Worm (Caenorhabditis elegans) whole organism, young adult: ENCODE measurements around the gene daf-5.
A peak's percentile ranks its signal among the peaks of the same experiment; 100 is the strongest.

Source experiments
- B0261.1 ChIP-seq: sonication (generic microtip); optimal IDR thresholded peaks from 2 replicates; lab custom pipeline; 2016; ENCODE audit warnings: mild to moderate bottlenecking, missing genetic modification characterization, moderate library complexity, missing compliant biosample characterization
- B0336.3 ChIP-seq: fragments of 200-800 bp; sonication (Bioruptor generic); IDR thresholded peaks from 2 replicates; pipeline ENCODE4 v1.3.6; 2022; ENCODE audit warnings: missing genetic modification characterization, missing compliant biosample characterization
- C06A6.2 ChIP-seq: fragments of 200-800 bp; sonication (Bioruptor generic); conservative IDR thresholded peaks from 2 replicates; pipeline ENCODE4 v1.3.6; 2022; ENCODE audit warnings: missing genetic modification characterization, missing compliant biosample characterization
- F22D6.2 ChIP-seq: sonication (generic microtip); optimal IDR thresholded peaks from 2 replicates; lab custom pipeline; 2016; ENCODE audit warnings: mild to moderate bottlenecking, missing genetic modification characterization, missing compliant biosample characterization
- F57A8.1 ChIP-seq: fragments of 200-800 bp; sonication (Bioruptor generic); optimal IDR thresholded peaks from 2 replicates; lab custom pipeline; 2018; ENCODE audit warnings: mild to moderate bottlenecking, missing genetic modification characterization, moderate library complexity, missing compliant biosample characterization
- K12H6.12 ChIP-seq: fragments of 200-800 bp; sonication (Bioruptor generic); optimal IDR thresholded peaks from 2 replicates; lab custom pipeline; 2018; ENCODE audit warnings: mild to moderate bottlenecking, missing genetic modification characterization, missing compliant biosample characterization
- Y53F4B.3 ChIP-seq: fragments of 200-800 bp; sonication (Bioruptor generic); IDR thresholded peaks from 2 replicates; pipeline ENCODE4 v1.3.6; 2022; ENCODE audit warnings: missing genetic modification reagents, missing genetic modification characterization, missing compliant biosample characterization
- Y95B8A.8 ChIP-seq: fragments of 200-800 bp; sonication (Bioruptor generic); IDR thresholded peaks from 2 replicates; pipeline ENCODE4 v1.3.6; 2022; ENCODE audit warnings: missing genetic modification reagents, missing genetic modification characterization, missing compliant biosample characterization
- ZK185.1 ChIP-seq: sonication (generic microtip); optimal IDR thresholded peaks from 2 replicates; lab custom pipeline; 2016; ENCODE audit warnings: mild to moderate bottlenecking, missing genetic modification characterization, missing compliant biosample characterization; ENCODE audit not compliant: poor library complexity, severe bottlenecking
- akir-1 ChIP-seq: fragments of 200-800 bp; sonication (Bioruptor generic); optimal IDR thresholded peaks from 2 replicates; lab custom pipeline; 2018; ENCODE audit warnings: mild to moderate bottlenecking, missing genetic modification characterization, moderate library complexity, missing compliant biosample characterization
- attf-6 ChIP-seq: fragments of 200-800 bp; sonication (Bioruptor generic); IDR thresholded peaks from 2 replicates; pipeline ENCODE4 v1.3.6; 2022; ENCODE audit warnings: missing genetic modification reagents, missing genetic modification characterization, missing compliant biosample characterization
- cebp-2 ChIP-seq: fragments of 200-800 bp; sonication (Bioruptor generic); IDR thresholded peaks from 2 replicates; pipeline ENCODE4 v1.3.6; 2022; ENCODE audit warnings: missing genetic modification characterization, missing compliant biosample characterization
- ceh-27 ChIP-seq: fragments of 200-800 bp; sonication (Bioruptor generic); optimal IDR thresholded peaks from 2 replicates; lab custom pipeline; 2018; ENCODE audit warnings: mild to moderate bottlenecking, missing genetic modification characterization, moderate library complexity, missing compliant biosample characterization
- ceh-58 ChIP-seq: fragments of 200-800 bp; sonication (Bioruptor generic); IDR thresholded peaks from 2 replicates; pipeline ENCODE4 v1.3.6; 2022; ENCODE audit warnings: missing genetic modification characterization, missing compliant biosample characterization
- chd-7 ChIP-seq: sonication (generic microtip); optimal IDR thresholded peaks from 2 replicates; lab custom pipeline; 2016; ENCODE audit warnings: mild to moderate bottlenecking, missing genetic modification characterization, moderate library complexity, missing compliant biosample characterization
- die-1 ChIP-seq: sonication (generic microtip); optimal IDR thresholded peaks from 2 replicates; lab custom pipeline; 2016; ENCODE audit warnings: missing genotype, mild to moderate bottlenecking, missing genetic modification characterization, missing compliant biosample characterization
- egrh-3 ChIP-seq: fragments of 200-800 bp; sonication (Bioruptor generic); IDR thresholded peaks from 2 replicates; pipeline ENCODE4 v1.3.6; 2022; ENCODE audit warnings: missing genetic modification reagents, missing genetic modification characterization, missing compliant biosample characterization
- ets-4 ChIP-seq: fragments of 200-800 bp; sonication (Bioruptor generic); optimal IDR thresholded peaks from 2 replicates; lab custom pipeline; 2018; ENCODE audit warnings: mild to moderate bottlenecking, missing genetic modification characterization, missing compliant biosample characterization
- gei-17 ChIP-seq: fragments of 200-800 bp; sonication (Bioruptor generic); optimal IDR thresholded peaks from 2 replicates; lab custom pipeline; 2018; ENCODE audit warnings: mild to moderate bottlenecking, missing genetic modification characterization, missing compliant biosample characterization
- hrde-1 ChIP-seq: sonication (generic microtip); optimal IDR thresholded peaks from 2 replicates; lab custom pipeline; 2016; ENCODE audit warnings: missing genetic modification characterization, mild to moderate bottlenecking, missing compliant biosample characterization, moderate library complexity, missing genotype, missing genetic modification reagents, borderline replicate concordance
- lsl-1 ChIP-seq: fragments of 200-800 bp; sonication (Bioruptor generic); optimal IDR thresholded peaks from 2 replicates; lab custom pipeline; 2018; ENCODE audit warnings: mild to moderate bottlenecking, missing genetic modification characterization, moderate library complexity, missing compliant biosample characterization
- lsy-27 ChIP-seq: sonication (generic microtip); optimal IDR thresholded peaks from 2 replicates; lab custom pipeline; 2017; ENCODE audit warnings: missing genetic modification characterization, mild to moderate bottlenecking, missing compliant biosample characterization, antibody characterized with exemption, missing genotype, borderline replicate concordance; ENCODE audit not compliant: insufficient read depth
- nfya-1 ChIP-seq: sonication (generic microtip); optimal IDR thresholded peaks from 2 replicates; lab custom pipeline; 2017; ENCODE audit warnings: antibody characterized with exemption, missing compliant biosample characterization, missing genetic modification characterization, borderline replicate concordance; ENCODE audit not compliant: insufficient read depth
- nhr-27 ChIP-seq: fragments of 200-800 bp; sonication (Bioruptor generic); optimal IDR thresholded peaks from 2 replicates; lab custom pipeline; 2018; ENCODE audit warnings: mild to moderate bottlenecking, missing genetic modification characterization, moderate library complexity, missing compliant biosample characterization
- nhr-80 ChIP-seq: sonication (generic microtip); optimal IDR thresholded peaks from 2 replicates; lab custom pipeline; 2016; ENCODE audit warnings: missing genetic modification characterization, missing compliant biosample characterization
- pbrm-1 ChIP-seq: fragments of 200-800 bp; sonication (Bioruptor generic); IDR thresholded peaks from 2 replicates; pipeline ENCODE4 v1.3.6; 2022; ENCODE audit warnings: missing genetic modification reagents, missing genetic modification characterization, missing compliant biosample characterization
- sea-2 ChIP-seq: fragments of 200-800 bp; sonication (Bioruptor generic); IDR thresholded peaks from 2 replicates; pipeline ENCODE4 v1.3.6; 2022; ENCODE audit warnings: missing genetic modification characterization, missing compliant biosample characterization
- snpc-4 ChIP-seq, 5 experiments: fragments of 150-350 bp in 1 of 5; sonication (generic microtip) in 4 of 5; optimal IDR thresholded peaks; 2 replicates each; lab custom pipeline; 2014 to 2018; ENCODE audit warnings: missing genetic modification characterization in 5 of 5, missing biosample characterization in 3 of 5, antibody characterized with exemption in 2 of 5, mild to moderate bottlenecking in 2 of 5, missing compliant biosample characterization in 2 of 5, missing genotype in 2 of 5, moderate library complexity in 2 of 5, missing genetic modification reagents in 1 of 5
- tbp1 ChIP-seq: fragments of 200-800 bp; sonication (Bioruptor generic); optimal IDR thresholded peaks from 2 replicates; lab custom pipeline; 2018; ENCODE audit warnings: mild to moderate bottlenecking, missing genetic modification characterization, missing compliant biosample characterization
- tlf-1 ChIP-seq: fragments of 200-800 bp; sonication (Bioruptor generic); optimal IDR thresholded peaks from 2 replicates; lab custom pipeline; 2018; ENCODE audit warnings: mild to moderate bottlenecking, missing genetic modification characterization, missing compliant biosample characterization
- unc-130 ChIP-seq: sonication (generic microtip); optimal IDR thresholded peaks from 2 replicates; lab custom pipeline; 2016; ENCODE audit warnings: missing genetic modification reagents, missing genetic modification characterization, missing compliant biosample characterization
- unc-62 ChIP-seq: fragments of 150-350 bp; optimal IDR thresholded peaks from 2 replicates; lab custom pipeline; 2014; ENCODE audit warnings: missing biosample characterization, missing genetic modification reagents, missing genetic modification characterization
- zfh-2 ChIP-seq: fragments of 200-800 bp; sonication (Bioruptor generic); conservative IDR thresholded peaks from 2 replicates; pipeline ENCODE4 v1.3.6; 2022; ENCODE audit warnings: missing genetic modification reagents, missing genetic modification characterization, missing compliant biosample characterization
- zim-3 ChIP-seq: sonication (generic microtip); optimal IDR thresholded peaks from 2 replicates; lab custom pipeline; 2017; ENCODE audit warnings: mild to moderate bottlenecking, missing genetic modification characterization, moderate library complexity, missing compliant biosample characterization
- ztf-22 ChIP-seq: fragments of 200-800 bp; sonication (Bioruptor generic); optimal IDR thresholded peaks from 2 replicates; lab custom pipeline; 2018; ENCODE audit warnings: mild to moderate bottlenecking, missing genetic modification characterization, moderate library complexity, missing compliant biosample characterization
- ztf-3 ChIP-seq: fragments of 200-800 bp; sonication (Bioruptor generic); optimal IDR thresholded peaks from 2 replicates; lab custom pipeline; 2018; ENCODE audit warnings: mild to moderate bottlenecking, missing genetic modification characterization, missing compliant biosample characterization

The daf-5 gene

DNA sequence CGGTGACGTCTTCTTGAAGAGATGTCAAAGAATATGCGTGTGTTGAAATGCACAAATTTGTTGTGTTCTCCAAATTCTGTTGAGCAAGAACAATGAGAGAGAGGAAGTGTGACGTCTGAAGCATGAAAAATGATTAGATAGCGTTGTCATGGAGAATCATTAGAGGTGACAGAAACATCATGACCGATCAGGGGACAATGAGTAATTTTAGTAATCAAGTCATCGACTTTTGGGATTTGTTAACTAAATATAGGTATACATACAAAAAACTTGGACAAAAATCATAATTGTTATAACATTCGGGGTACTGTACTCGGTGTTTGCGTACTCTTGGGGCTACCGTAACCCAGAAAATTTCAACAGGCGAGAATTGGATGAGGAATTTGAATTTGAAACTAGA lies at the start of gene daf-5:
Gene daf-5, minus strand, starts transcription at position 101 of the 400 bp plus-strand sequence.
- TF ChIP-seq hrde-1: no peak
- no peak for TF ChIP-seq F57A8.1 (GFP tag; lab: Kevin White, UChicago)
- no peak for TF ChIP-seq ztf-22
- no peak for TF ChIP-seq lsy-27 (tag; lab: Kevin White, UChicago)
- TF ChIP-seq unc-62: no peak

DNA sequence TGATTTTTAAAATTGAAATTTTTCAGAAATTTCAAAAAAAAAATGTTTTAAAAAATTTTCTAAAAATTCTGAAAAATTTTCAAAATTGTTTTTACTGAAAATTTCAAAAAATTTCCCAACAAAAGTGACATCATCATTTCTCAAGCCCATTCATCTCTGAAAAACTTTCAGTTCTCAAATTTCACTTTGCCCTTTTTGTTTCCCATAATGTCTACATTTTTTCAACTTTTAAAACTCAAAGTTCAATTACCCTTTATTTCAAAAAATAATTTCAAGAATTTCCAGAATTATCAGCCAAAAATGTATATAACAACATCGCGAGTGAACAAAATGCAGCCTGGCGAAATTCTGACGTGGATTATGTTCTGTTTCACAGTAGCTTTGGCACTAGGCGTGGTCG lies 48.9 kb upstream of the daf-5 start, which contains the start of gene bkip-1:
Gene bkip-1, plus strand, starts transcription at position 301 of the 400 bp plus-strand sequence.
- TF ChIP-seq zfh-2 (GFP tag; lab: Robert Waterston, UW) (no peak), Y53F4B.3 (GFP tag; lab: Robert Waterston, UW) (no peak), die-1 (tag; lab: Kevin White, UChicago) (no peak), nhr-80 (tag; lab: Kevin White, UChicago) (no peak), ceh-58 (GFP tag; lab: Robert Waterston, UW) (no peak), attf-6 (GFP tag; lab: Robert Waterston, UW) (no peak), cebp-2 (GFP tag; lab: Robert Waterston, UW) (no peak), pbrm-1 (GFP tag; lab: Robert Waterston, UW) (no peak), sea-2 (GFP tag; lab: Robert Waterston, UW) (no peak), tbp1 (GFP tag; lab: Kevin White, UChicago) (no peak)

DNA sequence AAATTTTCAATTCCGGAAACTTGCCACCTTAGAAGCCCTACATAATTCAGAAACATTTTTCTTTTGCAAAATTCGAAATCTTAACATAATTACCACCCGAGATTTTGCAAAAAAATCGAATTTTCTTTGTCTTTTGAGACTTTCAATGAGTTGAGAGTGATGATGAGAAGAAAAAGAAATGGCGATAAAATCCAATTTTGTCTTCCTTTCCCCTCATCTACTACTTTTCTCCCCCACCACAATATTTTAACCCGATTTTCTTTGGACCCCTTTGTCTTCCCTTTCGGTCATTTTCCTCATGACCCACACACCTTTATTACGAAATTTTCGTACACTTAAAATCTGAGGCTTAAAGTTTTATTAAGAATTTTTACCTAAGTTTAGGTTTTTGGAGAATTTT lies 46.2 kb upstream of the daf-5 start:
- no peak for TF ChIP-seq chd-7 (tag; lab: Kevin White, UChicago)

DNA sequence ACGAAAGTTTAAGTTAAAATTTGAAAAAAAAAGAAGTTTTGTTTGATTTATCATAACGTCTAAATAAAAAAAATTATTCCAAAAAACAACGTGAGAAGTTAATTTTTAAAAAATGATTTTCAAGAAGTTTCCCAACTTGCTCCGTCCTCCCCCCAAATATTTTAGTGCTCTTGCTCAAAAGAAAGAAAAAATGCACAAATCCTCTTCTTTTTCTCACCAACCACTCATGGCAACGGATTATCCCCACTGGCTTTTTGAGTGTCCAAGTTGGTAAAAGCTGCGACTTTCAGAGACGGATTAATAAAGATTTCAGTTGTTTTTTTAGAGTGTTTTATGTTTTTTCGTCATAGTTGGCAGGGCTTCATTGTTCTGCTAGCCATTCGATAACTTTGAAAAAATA lies 45.4 kb upstream of the daf-5 start, which contains the start of gene Y39G8C.2:
Gene Y39G8C.2, minus strand, starts transcription at position 101 of the 400 bp plus-strand sequence.
- TF ChIP-seq C06A6.2 (GFP tag; lab: Robert Waterston, UW): no peak
- TF ChIP-seq nhr-27 (tag; lab: Kevin White, UChicago): no peak
- TF ChIP-seq gei-17 (GFP tag; lab: Kevin White, UChicago): no peak

DNA sequence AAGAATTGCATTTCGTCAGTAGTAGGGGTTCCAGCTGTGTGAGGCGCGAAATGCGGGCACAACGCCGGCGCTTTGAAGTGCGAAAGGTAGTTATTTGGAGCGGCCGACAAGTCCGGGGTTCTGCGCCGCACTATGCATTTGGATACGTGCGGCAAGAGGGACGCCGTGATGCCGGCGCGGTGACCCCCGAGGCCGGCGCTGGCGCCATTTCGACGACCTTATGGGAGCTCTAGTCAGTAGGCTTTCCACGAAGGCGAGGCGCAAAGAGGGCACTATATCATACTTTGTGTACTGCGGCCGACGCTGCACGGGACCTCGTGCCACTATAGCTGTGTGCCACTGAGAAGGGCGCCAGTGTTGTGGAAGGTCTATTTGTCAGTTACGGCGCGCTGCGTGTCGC lies 44.7 kb upstream of the daf-5 start:
- TF ChIP-seq attf-6 (GFP tag; lab: Robert Waterston, UW) (no peak), Y53F4B.3 (GFP tag; lab: Robert Waterston, UW) (no peak), lsl-1 (no peak), tbp1 (GFP tag; lab: Kevin White, UChicago) (no peak), ceh-27 (GFP tag; lab: Kevin White, UChicago) (no peak), cebp-2 (GFP tag; lab: Robert Waterston, UW) (no peak), unc-130 (GFP tag; lab: Kevin White, UChicago) (no peak), nfya-1 (tag; lab: Kevin White, UChicago) (no peak), F22D6.2 (tag; lab: Kevin White, UChicago) (no peak), B0261.1 (no peak), zim-3 (tag; lab: Kevin White, UChicago) (no peak), Y95B8A.8 (GFP tag; lab: Robert Waterston, UW) (no peak), K12H6.12 (tag; lab: Kevin White, UChicago) (no peak), egrh-3 (GFP tag; lab: Robert Waterston, UW) (peak; percentile 35; the same call in 1 of the 2 replicates), ztf-3 (GFP tag; lab: Kevin White, UChicago) (no peak), ZK185.1 (tag; lab: Kevin White, UChicago) (no peak), ets-4 (GFP tag; lab: Kevin White, UChicago) (no peak), snpc-4 (GFP tag; optimal IDR thresholded peaks at IDR 0.05; lab: Kevin White, UChicago) (no peak), snpc-4 (tag; optimal IDR thresholded peaks at IDR 0.05; lab: Kevin White, UChicago) (peak in 2 of 4 experiments; percentile 26 to 46), tlf-1 (GFP tag; lab: Kevin White, UChicago) (no peak), B0336.3 (GFP tag; lab: Robert Waterston, UW) (no peak), zfh-2 (GFP tag; lab: Robert Waterston, UW) (peak; percentile 81), akir-1 (no peak)
